Worm (Caenorhabditis elegans) whole organism, L4 larva: ENCODE data around the gene mix-1.
A peak's percentile ranks its signal among the peaks of the same experiment; 100 is the strongest.

Source experiments
- F37D6.2 ChIP-seq: sonication (generic microtip); optimal IDR thresholded peaks from 2 replicates; lab custom pipeline; 2016; ENCODE audit warnings: mild to moderate bottlenecking, missing genetic modification characterization, missing compliant biosample characterization
- F49E8.2 ChIP-seq: sonication (generic microtip); optimal IDR thresholded peaks from 2 replicates; lab custom pipeline; 2016; ENCODE audit warnings: missing compliant biosample characterization, mild to moderate bottlenecking, missing genetic modification characterization, borderline replicate concordance
- R02D3.7 ChIP-seq: fragments of 150-350 bp; sonication (generic microtip); optimal IDR thresholded peaks from 3 replicates; lab custom pipeline; 2014; ENCODE audit warnings: missing biosample characterization, missing genetic modification characterization
- Y105C5A.15 ChIP-seq: fragments of 200-800 bp; sonication (Bioruptor generic); IDR thresholded peaks from 2 replicates; pipeline ENCODE4 v1.3.6; 2022; ENCODE audit warnings: missing genetic modification characterization, missing compliant biosample characterization
- Y5F2A.4 ChIP-seq: fragments of 200-800 bp; sonication (Bioruptor generic); optimal IDR thresholded peaks from 2 replicates; lab custom pipeline; 2018; ENCODE audit warnings: mild to moderate bottlenecking, missing genetic modification characterization, missing compliant biosample characterization
- ZK337.2 ChIP-seq: fragments of 200-800 bp; sonication (Bioruptor generic); IDR thresholded peaks from 2 replicates; pipeline ENCODE4 v1.3.6; 2022; ENCODE audit warnings: missing genetic modification reagents, missing genetic modification characterization, missing compliant biosample characterization
- aly-2 ChIP-seq: sonication (generic microtip); optimal IDR thresholded peaks from 2 replicates; lab custom pipeline; 2018; ENCODE audit warnings: missing biosample characterization, missing genetic modification characterization
- ama-1 ChIP-seq: fragments of 150-350 bp; optimal IDR thresholded peaks from 2 replicates; lab custom pipeline; 2014; ENCODE audit warnings: inconsistent platforms, mixed read lengths
- attf-4 ChIP-seq: sonication (generic microtip); optimal IDR thresholded peaks from 3 replicates; lab custom pipeline; 2017; ENCODE audit warnings: missing biosample characterization, missing genetic modification characterization
- ceh-82 ChIP-seq: sonication (generic microtip); optimal IDR thresholded peaks from 2 replicates; lab custom pipeline; 2017; ENCODE audit warnings: missing biosample characterization, missing genetic modification characterization
- ces-1 ChIP-seq: fragments of 150-350 bp; sonication (generic microtip); optimal IDR thresholded peaks from 4 replicates; lab custom pipeline; 2014; ENCODE audit warnings: missing biosample characterization, missing genetic modification reagents, missing genetic modification characterization
- daf-12 ChIP-seq: fragments of 150-350 bp; optimal IDR thresholded peaks from 2 replicates; lab custom pipeline; 2014; ENCODE audit warnings: missing biosample characterization, missing genetic modification reagents, missing genetic modification characterization
- daf-16 ChIP-seq, 3 experiments: sonication (generic microtip); optimal IDR thresholded peaks; 2 replicates each; lab custom pipeline; 2016 to 2017; ENCODE audit warnings: missing genetic modification characterization in 3 of 3, missing genetic modification reagents in 3 of 3, mild to moderate bottlenecking in 2 of 3, missing compliant biosample characterization in 2 of 3, missing biosample characterization in 1 of 3, moderate library complexity in 1 of 3
- daf-19 ChIP-seq: fragments of 200-800 bp; sonication (Bioruptor generic); conservative IDR thresholded peaks from 2 replicates; pipeline ENCODE4 v1.3.6; 2022; ENCODE audit warnings: missing genetic modification characterization, missing compliant biosample characterization
- dmd-6 ChIP-seq: fragments of 200-800 bp; sonication (Bioruptor generic); IDR thresholded peaks from 2 replicates; pipeline ENCODE4 v1.3.6; 2022; ENCODE audit warnings: missing genetic modification reagents, missing genetic modification characterization, missing compliant biosample characterization
- duxl-1 ChIP-seq: sonication (generic microtip); optimal IDR thresholded peaks from 2 replicates; lab custom pipeline; 2016; ENCODE audit warnings: mild to moderate bottlenecking, missing genetic modification characterization, moderate library complexity, missing compliant biosample characterization; ENCODE audit not compliant: poor library complexity
- egl-43 ChIP-seq: fragments of 200-800 bp; sonication (Bioruptor generic); IDR thresholded peaks from 2 replicates; pipeline ENCODE4 v1.3.6; 2022; ENCODE audit warnings: missing genetic modification reagents, missing genetic modification characterization, missing compliant biosample characterization
- fos-1 ChIP-seq: fragments of 150-350 bp; optimal IDR thresholded peaks from 2 replicates; lab custom pipeline; 2014; ENCODE audit warnings: missing biosample characterization, missing genetic modification characterization
- gei-8 ChIP-seq: fragments of 200-800 bp; sonication (Bioruptor generic); optimal IDR thresholded peaks from 2 replicates; lab custom pipeline; 2018; ENCODE audit warnings: mild to moderate bottlenecking, missing genetic modification characterization, missing compliant biosample characterization
- hmg-1.1 ChIP-seq: fragments of 200-800 bp; sonication (Bioruptor generic); IDR thresholded peaks from 2 replicates; pipeline ENCODE4 v1.3.6; 2022; ENCODE audit warnings: missing genetic modification reagents, missing genetic modification characterization, missing compliant biosample characterization
- jun-1 ChIP-seq: fragments of 150-350 bp; optimal IDR thresholded peaks from 2 replicates; lab custom pipeline; 2014; ENCODE audit warnings: missing biosample characterization, missing genetic modification reagents, missing genetic modification characterization
- lin-1 ChIP-seq: fragments of 200-800 bp; sonication (Bioruptor generic); IDR thresholded peaks from 2 replicates; pipeline ENCODE4 v1.3.6; 2022; ENCODE audit warnings: missing genetic modification reagents, missing genetic modification characterization, missing compliant biosample characterization
- lin-13 ChIP-seq: fragments of 150-350 bp; optimal IDR thresholded peaks from 2 replicates; lab custom pipeline; 2014; ENCODE audit warnings: missing biosample characterization, missing genetic modification reagents, missing genetic modification characterization
- lin-15B ChIP-seq: fragments of 150-350 bp; sonication (generic microtip); optimal IDR thresholded peaks from 3 replicates; lab custom pipeline; 2014; ENCODE audit warnings: missing biosample characterization, missing genetic modification characterization
- lin-29 ChIP-seq: fragments of 200-800 bp; sonication (Bioruptor generic); IDR thresholded peaks from 2 replicates; pipeline ENCODE4 v1.3.6; 2022; ENCODE audit warnings: missing genetic modification reagents, missing genetic modification characterization, missing compliant biosample characterization
- lin-38 ChIP-seq: fragments of 200-800 bp; sonication (Bioruptor generic); IDR thresholded peaks from 2 replicates; pipeline ENCODE4 v1.3.6; 2022; ENCODE audit warnings: missing genetic modification reagents, missing genetic modification characterization, missing compliant biosample characterization
- lin-39 ChIP-seq: fragments of 150-350 bp; optimal IDR thresholded peaks from 2 replicates; lab custom pipeline; 2014; ENCODE audit warnings: missing biosample characterization, missing genetic modification reagents, missing genetic modification characterization
- lir-3 ChIP-seq: sonication (generic microtip); optimal IDR thresholded peaks from 2 replicates; lab custom pipeline; 2016; ENCODE audit warnings: mild to moderate bottlenecking, missing genetic modification characterization, missing compliant biosample characterization
- madf-5 ChIP-seq, 2 experiments: fragments of 200-800 bp; sonication (Bioruptor generic); IDR thresholded peaks; 2 replicates each; pipeline ENCODE4 v1.3.6; 2022; ENCODE audit warnings: missing compliant biosample characterization in 2 of 2, missing genetic modification characterization in 2 of 2
- madf-9 ChIP-seq: fragments of 200-800 bp; sonication (Bioruptor generic); conservative IDR thresholded peaks from 2 replicates; pipeline ENCODE4 v1.3.6; 2022; ENCODE audit warnings: missing genetic modification reagents, missing genetic modification characterization, missing compliant biosample characterization
- mdt-29 ChIP-seq: fragments of 200-800 bp; sonication (Bioruptor generic); IDR thresholded peaks from 2 replicates; pipeline ENCODE4 v1.3.6; 2022; ENCODE audit warnings: missing genetic modification reagents, missing genetic modification characterization, missing compliant biosample characterization
- mep-1 ChIP-seq: fragments of 150-350 bp; sonication (generic microtip); optimal IDR thresholded peaks from 3 replicates; lab custom pipeline; 2014; ENCODE audit warnings: missing biosample characterization, missing genetic modification characterization
- mes-2 ChIP-seq: sonication (generic microtip); optimal IDR thresholded peaks from 2 replicates; lab custom pipeline; 2016; ENCODE audit warnings: missing genotype, mild to moderate bottlenecking, missing genetic modification characterization, missing compliant biosample characterization; ENCODE audit not compliant: poor library complexity, severe bottlenecking
- mxl-3 ChIP-seq: fragments of 200-800 bp; sonication (Bioruptor generic); optimal IDR thresholded peaks from 2 replicates; lab custom pipeline; 2018; ENCODE audit warnings: mild to moderate bottlenecking, missing genetic modification characterization, missing compliant biosample characterization
- nhr-10 ChIP-seq: fragments of 150-350 bp; optimal IDR thresholded peaks from 2 replicates; lab custom pipeline; 2014; ENCODE audit warnings: missing biosample characterization, missing genetic modification characterization
- nhr-11 ChIP-seq: fragments of 150-350 bp; optimal IDR thresholded peaks from 2 replicates; lab custom pipeline; 2014; ENCODE audit warnings: missing biosample characterization, missing genetic modification characterization
- nhr-111 ChIP-seq: fragments of 200-800 bp; sonication (Bioruptor generic); optimal IDR thresholded peaks from 2 replicates; lab custom pipeline; 2018; ENCODE audit warnings: mild to moderate bottlenecking, missing genetic modification characterization, missing compliant biosample characterization
- nhr-25 ChIP-seq: sonication (generic microtip); optimal IDR thresholded peaks from 2 replicates; lab custom pipeline; 2017; ENCODE audit warnings: missing genetic modification characterization, mild to moderate bottlenecking, missing compliant biosample characterization, antibody characterized with exemption, moderate library complexity, borderline replicate concordance; ENCODE audit not compliant: insufficient read depth
- nhr-42 ChIP-seq: fragments of 200-800 bp; sonication (Bioruptor generic); IDR thresholded peaks from 2 replicates; pipeline ENCODE4 v1.3.6; 2022; ENCODE audit warnings: missing genetic modification characterization, missing compliant biosample characterization
- nhr-6 ChIP-seq: fragments of 150-350 bp; optimal IDR thresholded peaks from 2 replicates; lab custom pipeline; 2014; ENCODE audit warnings: missing biosample characterization, missing genetic modification characterization
- nhr-76 ChIP-seq: fragments of 150-350 bp; optimal IDR thresholded peaks from 2 replicates; lab custom pipeline; 2014; ENCODE audit warnings: missing biosample characterization, missing genetic modification characterization
- saeg-2 ChIP-seq: fragments of 200-800 bp; sonication (Bioruptor generic); IDR thresholded peaks from 2 replicates; pipeline ENCODE4 v1.3.6; 2022; ENCODE audit warnings: missing genetic modification reagents, missing genetic modification characterization, missing compliant biosample characterization
- sdz-12 ChIP-seq: fragments of 200-800 bp; sonication (Bioruptor generic); optimal IDR thresholded peaks from 2 replicates; lab custom pipeline; 2018; ENCODE audit warnings: mild to moderate bottlenecking, missing genetic modification characterization, missing compliant biosample characterization
- snpc-1.2 ChIP-seq: fragments of 200-800 bp; sonication (Bioruptor generic); IDR thresholded peaks from 2 replicates; pipeline ENCODE4 v1.3.6; 2022; ENCODE audit warnings: missing genetic modification reagents, missing genetic modification characterization, missing compliant biosample characterization
- snpc-4 ChIP-seq: fragments of 150-350 bp; optimal IDR thresholded peaks from 2 replicates; lab custom pipeline; 2014; ENCODE audit warnings: missing biosample characterization, missing genetic modification characterization
- tag-97 ChIP-seq: fragments of 200-800 bp; sonication (Bioruptor generic); IDR thresholded peaks from 2 replicates; pipeline ENCODE4 v1.3.6; 2022; ENCODE audit warnings: missing genetic modification characterization, missing compliant biosample characterization
- vab-7 ChIP-seq: fragments of 200-800 bp; sonication (Bioruptor generic); IDR thresholded peaks from 2 replicates; pipeline ENCODE4 v1.3.6; 2022; ENCODE audit warnings: missing genetic modification reagents, missing genetic modification characterization, missing compliant biosample characterization
- zfp-3 ChIP-seq: fragments of 200-800 bp; sonication (Bioruptor generic); conservative IDR thresholded peaks from 2 replicates; pipeline ENCODE4 v1.3.6; 2022; ENCODE audit warnings: missing genetic modification reagents, missing genetic modification characterization, missing compliant biosample characterization
- zip-11 ChIP-seq: fragments of 200-800 bp; sonication (Bioruptor generic); IDR thresholded peaks from 2 replicates; pipeline ENCODE4 v1.3.6; 2022; ENCODE audit warnings: missing genetic modification characterization, missing compliant biosample characterization
- zip-2 ChIP-seq: fragments of 150-350 bp; optimal IDR thresholded peaks from 2 replicates; lab custom pipeline; 2014; ENCODE audit warnings: missing biosample characterization, missing genetic modification characterization
- ztf-11 ChIP-seq: fragments of 150-350 bp; optimal IDR thresholded peaks from 2 replicates; lab custom pipeline; 2014; ENCODE audit warnings: missing biosample characterization, missing genetic modification characterization
- ztf-7 ChIP-seq: fragments of 150-350 bp; optimal IDR thresholded peaks from 2 replicates; lab custom pipeline; 2014; ENCODE audit warnings: missing biosample characterization, missing genetic modification characterization

The mix-1 gene

ce11 chrII:10824046-10824445, at the start of gene mix-1, which contains the start of gene R06F6.12:
Gene mix-1 (plus strand): TSS chrII:10824246.
Gene R06F6.12 (minus strand): TSS chrII:10824081.
- TF ChIP-seq hmg-1.1 (GFP tag; lab: Robert Waterston, UW): no peak
- TF ChIP-seq mdt-29: no peak
- TF ChIP-seq mxl-3 (GFP tag; lab: Kevin White, UChicago): no peak
- TF ChIP-seq Y5F2A.4: no peak
- TF ChIP-seq daf-19 (GFP tag; lab: Robert Waterston, UW): no peak
- no peak for TF ChIP-seq sdz-12 (GFP tag; lab: Kevin White, UChicago)
- no peak for TF ChIP-seq duxl-1 (tag; lab: Kevin White, UChicago)
- TF ChIP-seq zip-11: no peak
- no peak for TF ChIP-seq F49E8.2 (tag; lab: Kevin White, UChicago)
- TF ChIP-seq lin-13 (GFP tag; lab: Kevin White, UChicago): no peak
- no peak for TF ChIP-seq ztf-7 (tag; lab: Kevin White, UChicago)
- TF ChIP-seq lin-15B (tag; lab: Kevin White, UChicago): no peak
- no peak for TF ChIP-seq aly-2 (tag; lab: Kevin White, UChicago)
- TF ChIP-seq R02D3.7 (tag; lab: Kevin White, UChicago): no peak
- no peak for TF ChIP-seq lir-3 (tag; lab: Kevin White, UChicago)
- TF ChIP-seq fos-1 (tag; lab: Kevin White, UChicago): no peak
- TF ChIP-seq nhr-42: no peak
- no peak for TF ChIP-seq gei-8 (GFP tag; lab: Kevin White, UChicago)
- no peak for TF ChIP-seq ceh-82
- TF ChIP-seq vab-7 (GFP tag; lab: Robert Waterston, UW): no peak
- TF ChIP-seq lin-29 (GFP tag; lab: Robert Waterston, UW): no peak
- no peak for TF ChIP-seq ama-1 (lab: Kevin White, UChicago)
- no peak for TF ChIP-seq Y105C5A.15 (GFP tag; lab: Robert Waterston, UW)
- TF ChIP-seq lin-38 (GFP tag; lab: Robert Waterston, UW): peak; percentile 73
- TF ChIP-seq nhr-6: peak; percentile 2
- no peak for TF ChIP-seq F37D6.2
- no peak for TF ChIP-seq zip-2 (tag; lab: Kevin White, UChicago)
- no peak for TF ChIP-seq egl-43
- TF ChIP-seq nhr-11 (tag; lab: Kevin White, UChicago): no peak
- peak; percentile 52 for TF ChIP-seq mep-1 (tag; lab: Kevin White, UChicago)
- TF ChIP-seq attf-4: no peak
- no peak for TF ChIP-seq nhr-111
- no peak for TF ChIP-seq ztf-11 (tag; lab: Kevin White, UChicago)
- TF ChIP-seq madf-9: no peak
- TF ChIP-seq dmd-6 (GFP tag; lab: Robert Waterston, UW): no peak
- TF ChIP-seq zfp-3 (GFP tag; lab: Robert Waterston, UW): no peak
- TF ChIP-seq nhr-76 (tag; lab: Kevin White, UChicago): no peak
- no peak for TF ChIP-seq saeg-2 (GFP tag; lab: Robert Waterston, UW)
- TF ChIP-seq jun-1 (tag; lab: Kevin White, UChicago): no peak
- TF ChIP-seq ZK337.2 (GFP tag; lab: Robert Waterston, UW): no peak
- no peak for TF ChIP-seq madf-5 (GFP tag; IDR thresholded peaks at IDR 0.05; lab: Robert Waterston, UW)
- TF ChIP-seq snpc-1.2: no peak
- no peak for TF ChIP-seq nhr-10
- TF ChIP-seq mes-2: peak; percentile 79
- TF ChIP-seq lin-39 (tag; lab: Kevin White, UChicago): no peak
- TF ChIP-seq nhr-25 (tag; lab: Kevin White, UChicago): no peak
- no peak for TF ChIP-seq tag-97
- no peak for TF ChIP-seq ces-1 (GFP tag; lab: Kevin White, UChicago)
- TF ChIP-seq daf-12 (tag; lab: Kevin White, UChicago): no peak
- TF ChIP-seq daf-16 (GFP tag; optimal IDR thresholded peaks at IDR 0.05; lab: Kevin White, UChicago): no peak
- TF ChIP-seq daf-16 (tag; optimal IDR thresholded peaks at IDR 0.05; lab: Kevin White, UChicago): peak; percentile 47
- no peak for TF ChIP-seq lin-1 (GFP tag; lab: Robert Waterston, UW)
- TF ChIP-seq snpc-4: no peak
